Fruit fly (Drosophila melanogaster): ENCODE measurements around the gene CG46515.
"Not testable (repeated sequence)": the region's sequence is repeated elsewhere in the genome, so short reads cannot be mapped to it uniquely, and the experiment has no call there.

The CG46515 gene

dm6 chrX:22251282-22251681, 49.3 kb downstream of the CG46515 start, which contains the start of gene CG41562:
Gene CG41562, plus strand, starts transcription at chrX:22251582.
- not testable (repeated sequence) for TF ChIP-seq CG3919, achi, Met (GFP tag; optimal IDR thresholded peaks at IDR 0.05)

Data from whole organism, prepupa.